Worm (Caenorhabditis elegans): ENCODE data around the gene vrp-1.
A peak's percentile ranks its signal among the peaks of the same experiment; 100 is the strongest.

The vrp-1 gene

DNA sequence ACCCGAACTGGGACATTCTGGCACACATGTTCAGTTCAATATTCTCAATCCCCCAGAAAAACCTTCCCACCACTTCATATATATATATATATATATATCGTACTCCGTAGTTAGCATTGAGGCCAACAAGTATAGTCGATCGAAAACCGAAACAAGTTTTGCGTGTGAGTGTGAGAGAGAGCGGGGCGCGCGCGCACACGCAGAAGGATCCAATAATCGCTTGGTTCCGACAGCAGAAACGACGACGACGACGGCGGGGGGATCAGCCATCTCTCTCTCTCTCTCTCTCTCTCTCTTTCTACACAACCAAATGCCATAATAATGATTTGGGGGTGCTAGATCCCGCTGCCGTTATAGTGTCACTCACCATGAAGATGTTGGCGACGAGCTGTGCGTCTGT, 17.5 kb upstream of the vrp-1 start:
- no peak for TF ChIP-seq ztf-29 (GFP tag; IDR thresholded peaks at IDR 0.05)
- TF ChIP-seq klf-2 (GFP tag; conservative IDR thresholded peaks at IDR 0.05): no peak
- TF ChIP-seq T22C8.4 (GFP tag; IDR thresholded peaks at IDR 0.05): no peak
- TF ChIP-seq ref-1 (GFP tag; conservative IDR thresholded peaks at IDR 0.05): no peak
- no peak for TF ChIP-seq cog-1 (tag; optimal IDR thresholded peaks at IDR 0.05)
- TF ChIP-seq tab-1 (GFP tag; IDR thresholded peaks at IDR 0.05): no peak
- no peak for TF ChIP-seq flt-1 (GFP tag; IDR thresholded peaks at IDR 0.05)
- TF ChIP-seq med-1 (GFP tag; optimal IDR thresholded peaks at IDR 0.05; ENCODE audit: insufficient read depth): no peak
- no peak for TF ChIP-seq ztf-23 (GFP tag; IDR thresholded peaks at IDR 0.05)

DNA sequence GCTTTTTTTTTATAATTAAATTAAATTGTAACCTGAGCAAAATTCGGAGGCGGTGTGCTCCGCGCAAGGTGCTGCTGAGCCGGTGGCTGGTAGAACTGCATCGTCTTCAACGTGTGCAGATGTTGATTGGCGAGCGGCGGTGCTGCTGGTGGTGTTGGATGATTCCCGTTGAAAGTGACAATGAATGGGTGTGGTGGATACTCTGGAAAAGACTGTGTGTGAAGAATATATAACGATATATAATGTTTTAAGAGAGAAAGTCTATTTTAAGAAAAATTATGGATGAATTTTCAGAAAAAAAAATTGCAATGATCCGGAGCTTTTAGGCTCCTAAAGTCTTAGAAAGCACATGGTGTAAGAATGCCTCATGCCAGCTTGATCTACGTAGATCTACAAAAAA, 17.0 kb upstream of the vrp-1 start, which contains the start of gene Y54G2A.26:
Y54G2A.26 (minus strand) TSS at position 101 of the 400 bp plus-strand sequence.
- no peak for TF ChIP-seq tab-1 (GFP tag; IDR thresholded peaks at IDR 0.05)
- no peak for TF ChIP-seq flt-1 (GFP tag; IDR thresholded peaks at IDR 0.05)
- no peak for TF ChIP-seq T22C8.4 (GFP tag; IDR thresholded peaks at IDR 0.05)

DNA sequence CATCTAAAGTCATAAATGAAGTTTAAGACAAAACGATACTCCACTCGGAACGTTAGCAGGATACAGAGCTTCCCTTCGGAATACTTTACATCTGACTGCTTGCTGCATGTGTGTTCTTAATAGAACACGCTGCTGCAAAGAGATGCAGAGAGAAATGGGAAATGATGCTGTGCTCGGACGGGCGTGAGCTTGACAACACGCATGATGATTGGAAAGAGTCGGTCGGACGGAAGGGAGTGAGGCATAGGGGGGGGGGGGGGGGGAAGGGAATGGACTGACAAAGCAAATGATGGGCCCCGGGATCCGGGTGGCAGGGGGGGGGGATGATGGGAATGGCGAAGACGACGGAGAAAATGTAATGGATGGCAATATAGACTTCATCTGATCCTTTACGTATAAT, 15.1 kb upstream of the vrp-1 start:
- TF ChIP-seq med-1 (GFP tag; optimal IDR thresholded peaks at IDR 0.05; ENCODE audit: insufficient read depth) (no peak), tab-1 (GFP tag; IDR thresholded peaks at IDR 0.05) (0 out of 2 replicates have a peak, but pooled peaks have one; percentile 44)

DNA sequence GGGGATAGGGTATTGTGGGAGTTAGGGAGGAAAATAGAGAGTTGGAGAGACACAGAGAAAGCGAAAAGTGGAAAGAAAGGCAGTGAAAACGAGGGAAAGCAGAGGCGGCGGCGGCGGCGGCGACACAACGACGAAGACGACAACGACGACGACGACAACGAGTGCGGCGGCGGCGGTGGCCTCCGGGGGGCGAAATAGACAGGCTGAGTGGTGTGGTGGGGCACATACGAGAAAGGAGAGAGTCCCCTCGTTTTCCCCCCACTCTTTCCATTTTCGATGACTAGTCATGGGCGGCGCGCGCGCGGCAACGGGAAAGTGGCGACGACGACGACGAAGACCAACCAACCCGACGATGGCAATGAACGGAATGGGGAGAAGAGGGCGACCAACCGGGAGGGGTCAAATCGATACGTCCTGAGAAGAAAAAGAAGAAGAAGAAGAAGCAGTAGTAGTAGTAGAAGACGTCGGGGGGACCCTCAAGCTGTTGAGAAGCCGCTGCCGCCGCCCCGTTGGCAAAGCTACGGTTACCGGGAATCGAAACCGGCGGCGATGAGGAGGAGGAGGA, 13.7 kb upstream of the vrp-1 start:
- TF ChIP-seq klf-2 (GFP tag; conservative IDR thresholded peaks at IDR 0.05): 0 out of 2 replicates have a peak, but pooled peaks have one; percentile 13
- no peak for TF ChIP-seq med-1 (GFP tag; optimal IDR thresholded peaks at IDR 0.05; ENCODE audit: insufficient read depth)
- TF ChIP-seq ztf-23 (GFP tag; IDR thresholded peaks at IDR 0.05): peak; percentile 58; the same call in 1 of the 2 replicates
- no peak for TF ChIP-seq T22C8.4 (GFP tag; IDR thresholded peaks at IDR 0.05)
- 0 out of 2 replicates have a peak, but pooled peaks have one; percentile 8 for TF ChIP-seq flt-1 (GFP tag; IDR thresholded peaks at IDR 0.05)
- peak; percentile 33 for TF ChIP-seq cog-1 (tag; optimal IDR thresholded peaks at IDR 0.05)

- no peak for TF ChIP-seq cog-1 (tag; optimal IDR thresholded peaks at IDR 0.05)
- TF ChIP-seq ztf-23 (GFP tag; IDR thresholded peaks at IDR 0.05): no peak
- no peak for TF ChIP-seq T22C8.4 (GFP tag; IDR thresholded peaks at IDR 0.05)
Measured at ce11 chrIV:3001500-3001899, 10.9 kb upstream of the vrp-1 start.

DNA sequence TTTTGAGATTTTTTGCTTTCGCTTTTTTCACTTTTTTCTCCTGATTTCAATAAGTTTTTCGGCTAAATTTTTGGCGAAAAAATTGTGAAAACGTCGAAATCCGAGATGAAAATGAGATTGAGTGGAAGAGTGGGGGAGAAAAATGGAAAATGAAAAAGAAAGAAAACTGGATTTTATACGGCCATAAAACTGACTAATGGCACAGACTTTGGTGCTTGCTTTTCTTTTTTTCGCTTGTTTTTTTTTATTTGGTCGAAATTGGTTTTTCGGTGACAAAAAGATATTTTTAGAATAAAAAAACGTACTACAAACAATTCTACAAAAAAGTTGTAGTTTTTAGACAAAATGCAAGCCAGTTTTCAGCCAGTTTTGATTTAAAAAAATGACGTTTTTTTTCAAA, 9.6 kb upstream of the vrp-1 start:
- no peak for TF ChIP-seq klf-2 (GFP tag; conservative IDR thresholded peaks at IDR 0.05)
- no peak for TF ChIP-seq flt-1 (GFP tag; IDR thresholded peaks at IDR 0.05)
- no peak for TF ChIP-seq ztf-29 (GFP tag; IDR thresholded peaks at IDR 0.05)
- no peak for TF ChIP-seq ztf-23 (GFP tag; IDR thresholded peaks at IDR 0.05)
- no peak for TF ChIP-seq med-1 (GFP tag; optimal IDR thresholded peaks at IDR 0.05; ENCODE audit: insufficient read depth)
- TF ChIP-seq cog-1 (tag; optimal IDR thresholded peaks at IDR 0.05): no peak
- TF ChIP-seq tab-1 (GFP tag; IDR thresholded peaks at IDR 0.05): no peak
- TF ChIP-seq T22C8.4 (GFP tag; IDR thresholded peaks at IDR 0.05): no peak
- TF ChIP-seq ref-1 (GFP tag; conservative IDR thresholded peaks at IDR 0.05): no peak

ce11 chrIV:3008828-3009227, 3.6 kb upstream of the vrp-1 start, which contains the start of gene Y54G2A.73:
Y54G2A.73 (minus strand) TSS chrIV:3008892.
- TF ChIP-seq ztf-23 (GFP tag; IDR thresholded peaks at IDR 0.05) (no peak), ztf-29 (GFP tag; IDR thresholded peaks at IDR 0.05) (no peak), tab-1 (GFP tag; IDR thresholded peaks at IDR 0.05) (no peak), klf-2 (GFP tag; conservative IDR thresholded peaks at IDR 0.05) (no peak), cog-1 (tag; optimal IDR thresholded peaks at IDR 0.05) (no peak), T22C8.4 (GFP tag; IDR thresholded peaks at IDR 0.05) (no peak), med-1 (GFP tag; optimal IDR thresholded peaks at IDR 0.05; ENCODE audit: insufficient read depth) (no peak), flt-1 (GFP tag; IDR thresholded peaks at IDR 0.05) (no peak), ref-1 (GFP tag; conservative IDR thresholded peaks at IDR 0.05) (no peak)

DNA sequence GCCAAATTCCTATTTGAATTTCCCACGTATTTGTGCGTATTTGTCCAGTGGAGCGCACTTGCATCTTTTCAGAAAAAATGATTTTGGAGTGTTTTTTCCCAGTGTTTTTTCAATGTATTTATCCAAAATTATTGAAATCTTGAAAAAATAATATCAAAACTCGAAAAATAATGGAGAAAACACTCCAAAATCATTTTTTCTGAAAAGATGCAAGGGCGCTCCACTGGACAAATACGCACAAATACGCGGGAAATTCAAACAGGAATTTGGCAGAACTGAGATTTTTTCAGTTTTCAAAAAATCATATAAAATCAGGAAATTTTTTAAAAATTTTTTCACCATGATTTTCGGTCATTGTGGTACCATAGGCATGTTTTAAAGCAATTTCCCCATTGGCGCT, 740 bp upstream of the vrp-1 start:
- TF ChIP-seq T22C8.4 (GFP tag; IDR thresholded peaks at IDR 0.05) (no peak), ztf-23 (GFP tag; IDR thresholded peaks at IDR 0.05) (no peak), ztf-29 (GFP tag; IDR thresholded peaks at IDR 0.05) (no peak), ref-1 (GFP tag; conservative IDR thresholded peaks at IDR 0.05) (no peak), tab-1 (GFP tag; IDR thresholded peaks at IDR 0.05) (no peak), cog-1 (tag; optimal IDR thresholded peaks at IDR 0.05) (no peak), med-1 (GFP tag; optimal IDR thresholded peaks at IDR 0.05; ENCODE audit: insufficient read depth) (no peak), flt-1 (GFP tag; IDR thresholded peaks at IDR 0.05) (no peak), klf-2 (GFP tag; conservative IDR thresholded peaks at IDR 0.05) (no peak)

DNA sequence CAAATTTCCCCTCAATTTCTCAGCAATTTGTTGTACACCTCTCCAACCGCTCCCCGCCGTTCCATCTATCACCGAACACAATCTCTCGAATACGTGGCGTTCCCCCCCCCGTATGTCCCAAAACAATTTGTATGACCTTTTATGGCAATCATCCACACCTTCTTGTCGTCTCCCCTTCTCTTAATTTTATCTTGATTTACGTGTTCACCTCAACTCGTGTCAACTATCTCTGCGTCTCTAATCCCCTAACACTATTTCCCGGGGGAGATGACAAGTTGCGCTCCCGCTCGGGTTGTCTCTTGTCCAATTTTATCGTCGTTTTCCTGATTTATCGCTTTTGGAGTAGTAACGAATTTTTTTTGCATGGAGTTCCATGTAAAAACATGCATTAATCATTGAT, 2.2 kb downstream of the vrp-1 start:
- no peak for TF ChIP-seq tab-1 (GFP tag; IDR thresholded peaks at IDR 0.05)
- TF ChIP-seq cog-1 (tag; optimal IDR thresholded peaks at IDR 0.05): peak; percentile 40
- 0 out of 2 replicates have a peak, but pooled peaks have one; percentile 8 for TF ChIP-seq flt-1 (GFP tag; IDR thresholded peaks at IDR 0.05)
- no peak for TF ChIP-seq ref-1 (GFP tag; conservative IDR thresholded peaks at IDR 0.05)
- no peak for TF ChIP-seq T22C8.4 (GFP tag; IDR thresholded peaks at IDR 0.05)
- TF ChIP-seq med-1 (GFP tag; optimal IDR thresholded peaks at IDR 0.05; ENCODE audit: insufficient read depth): no peak
- no peak for TF ChIP-seq klf-2 (GFP tag; conservative IDR thresholded peaks at IDR 0.05)
- TF ChIP-seq ztf-23 (GFP tag; IDR thresholded peaks at IDR 0.05): no peak
- no peak for TF ChIP-seq ztf-29 (GFP tag; IDR thresholded peaks at IDR 0.05)

DNA sequence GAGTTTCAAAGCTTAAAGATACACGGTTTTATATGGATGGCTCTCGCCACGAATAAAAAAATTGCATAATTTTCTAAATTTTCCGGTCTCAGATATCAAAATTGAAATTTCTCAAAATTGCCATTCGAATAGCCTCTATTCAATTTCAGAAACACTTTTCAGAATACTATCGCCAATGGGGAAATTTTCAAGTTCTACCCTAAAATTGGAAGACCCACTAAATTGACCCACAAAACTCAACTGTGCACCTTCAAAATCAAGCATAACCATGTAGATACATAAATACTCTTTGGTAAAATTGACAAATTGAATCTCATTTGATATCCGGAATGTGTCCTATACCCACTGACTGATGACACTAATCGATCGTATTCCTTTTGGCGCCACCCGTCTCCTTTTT, 3.8 kb downstream of the vrp-1 start:
- no peak for TF ChIP-seq ztf-29 (GFP tag; IDR thresholded peaks at IDR 0.05)
- no peak for TF ChIP-seq med-1 (GFP tag; optimal IDR thresholded peaks at IDR 0.05; ENCODE audit: insufficient read depth)
- TF ChIP-seq flt-1 (GFP tag; IDR thresholded peaks at IDR 0.05): no peak
- no peak for TF ChIP-seq tab-1 (GFP tag; IDR thresholded peaks at IDR 0.05)
- TF ChIP-seq ztf-23 (GFP tag; IDR thresholded peaks at IDR 0.05): no peak
- no peak for TF ChIP-seq cog-1 (tag; optimal IDR thresholded peaks at IDR 0.05)
- TF ChIP-seq klf-2 (GFP tag; conservative IDR thresholded peaks at IDR 0.05): no peak
- no peak for TF ChIP-seq T22C8.4 (GFP tag; IDR thresholded peaks at IDR 0.05)
- TF ChIP-seq ref-1 (GFP tag; conservative IDR thresholded peaks at IDR 0.05): no peak
